Worm (Caenorhabditis elegans) whole organism, L4 larva: ENCODE data around the gene idi-1.
A peak's percentile ranks its signal among the peaks of the same experiment; 100 is the strongest.

Experiments
- D1046.2 ChIP-seq: fragments of 200-800 bp; sonication (Bioruptor generic); IDR thresholded peaks from 2 replicates; pipeline ENCODE4 v1.3.6; 2022; ENCODE audit warnings: missing genetic modification characterization, missing compliant biosample characterization
- F10B5.3 ChIP-seq: sonication (generic microtip); optimal IDR thresholded peaks from 2 replicates; lab custom pipeline; 2016; ENCODE audit warnings: mild to moderate bottlenecking, missing genetic modification characterization, missing compliant biosample characterization
- F37D6.2 ChIP-seq: sonication (generic microtip); optimal IDR thresholded peaks from 2 replicates; lab custom pipeline; 2016; ENCODE audit warnings: mild to moderate bottlenecking, missing genetic modification characterization, missing compliant biosample characterization
- F44E2.7 ChIP-seq: fragments of 200-800 bp; sonication (Bioruptor generic); IDR thresholded peaks from 2 replicates; pipeline ENCODE4 v2.1.2; 2022; ENCODE audit warnings: missing genetic modification characterization, missing compliant biosample characterization
- R02D3.7 ChIP-seq: fragments of 150-350 bp; sonication (generic microtip); optimal IDR thresholded peaks from 3 replicates; lab custom pipeline; 2014; ENCODE audit warnings: missing biosample characterization, missing genetic modification characterization
- T26A8.4 ChIP-seq: fragments of 200-800 bp; sonication (Bioruptor generic); IDR thresholded peaks from 2 replicates; pipeline ENCODE4 v1.3.6; 2022; ENCODE audit warnings: missing genetic modification characterization, missing compliant biosample characterization
- Y48G9A.11 ChIP-seq: fragments of 200-800 bp; sonication (Bioruptor generic); IDR thresholded peaks from 2 replicates; pipeline ENCODE4 v1.3.6; 2022; ENCODE audit warnings: missing genetic modification reagents, missing genetic modification characterization, missing compliant biosample characterization
- Y5F2A.4 ChIP-seq: fragments of 200-800 bp; sonication (Bioruptor generic); optimal IDR thresholded peaks from 2 replicates; lab custom pipeline; 2018; ENCODE audit warnings: mild to moderate bottlenecking, missing genetic modification characterization, missing compliant biosample characterization
- aha-1 ChIP-seq: fragments of 150-350 bp; peaks from one replicate; lab custom pipeline; 2014; ENCODE audit warnings: missing biosample characterization, missing genetic modification characterization
- ama-1 ChIP-seq: fragments of 150-350 bp; optimal IDR thresholded peaks from 2 replicates; lab custom pipeline; 2014; ENCODE audit warnings: inconsistent platforms, mixed read lengths
- arid-1 ChIP-seq: fragments of 200-800 bp; sonication (Bioruptor generic); conservative IDR thresholded peaks from 2 replicates; pipeline ENCODE4 v1.3.6; 2022; ENCODE audit warnings: missing genetic modification reagents, missing genetic modification characterization, missing compliant biosample characterization
- attf-4 ChIP-seq: sonication (generic microtip); optimal IDR thresholded peaks from 3 replicates; lab custom pipeline; 2017; ENCODE audit warnings: missing biosample characterization, missing genetic modification characterization
- ceh-20 ChIP-seq: fragments of 200-800 bp; sonication (Bioruptor generic); IDR thresholded peaks from 2 replicates; pipeline ENCODE4 v1.3.6; 2022; ENCODE audit warnings: missing genetic modification reagents, missing genetic modification characterization, missing compliant biosample characterization
- ceh-32 ChIP-seq: sonication (generic microtip); optimal IDR thresholded peaks from 2 replicates; lab custom pipeline; 2016; ENCODE audit warnings: mild to moderate bottlenecking, missing genetic modification characterization, missing compliant biosample characterization; ENCODE audit not compliant: poor library complexity
- ceh-44 ChIP-seq: fragments of 200-800 bp; sonication (Bioruptor generic); IDR thresholded peaks from 2 replicates; pipeline ENCODE4 v1.3.6; 2022; ENCODE audit warnings: missing genetic modification reagents, missing genetic modification characterization, missing compliant biosample characterization
- daf-16 ChIP-seq, 3 experiments: sonication (generic microtip); optimal IDR thresholded peaks; 2 replicates each; lab custom pipeline; 2016 to 2017; ENCODE audit warnings: missing genetic modification characterization in 3 of 3, missing genetic modification reagents in 3 of 3, mild to moderate bottlenecking in 2 of 3, missing compliant biosample characterization in 2 of 3, missing biosample characterization in 1 of 3, moderate library complexity in 1 of 3
- daf-19 ChIP-seq: fragments of 200-800 bp; sonication (Bioruptor generic); conservative IDR thresholded peaks from 2 replicates; pipeline ENCODE4 v1.3.6; 2022; ENCODE audit warnings: missing genetic modification characterization, missing compliant biosample characterization
- dve-1 ChIP-seq: sonication (generic microtip); optimal IDR thresholded peaks from 2 replicates; lab custom pipeline; 2017; ENCODE audit warnings: antibody characterized with exemption, mild to moderate bottlenecking, missing genetic modification characterization, missing compliant biosample characterization; ENCODE audit not compliant: insufficient read depth
- egl-27 ChIP-seq: sonication (generic microtip); optimal IDR thresholded peaks from 3 replicates; lab custom pipeline; 2017; ENCODE audit warnings: missing biosample characterization, missing genetic modification reagents, missing genetic modification characterization
- egl-43 ChIP-seq: fragments of 200-800 bp; sonication (Bioruptor generic); IDR thresholded peaks from 2 replicates; pipeline ENCODE4 v1.3.6; 2022; ENCODE audit warnings: missing genetic modification reagents, missing genetic modification characterization, missing compliant biosample characterization
- gei-8 ChIP-seq: fragments of 200-800 bp; sonication (Bioruptor generic); optimal IDR thresholded peaks from 2 replicates; lab custom pipeline; 2018; ENCODE audit warnings: mild to moderate bottlenecking, missing genetic modification characterization, missing compliant biosample characterization
- hlh-11 ChIP-seq: fragments of 200-800 bp; sonication (Bioruptor generic); optimal IDR thresholded peaks from 2 replicates; lab custom pipeline; 2018; ENCODE audit warnings: mild to moderate bottlenecking, missing genetic modification characterization, missing compliant biosample characterization
- lim-7 ChIP-seq: fragments of 200-800 bp; sonication (Bioruptor generic); IDR thresholded peaks from 2 replicates; pipeline ENCODE4 v1.3.6; 2022; ENCODE audit warnings: missing genetic modification characterization, missing compliant biosample characterization
- lin-1 ChIP-seq: fragments of 200-800 bp; sonication (Bioruptor generic); IDR thresholded peaks from 2 replicates; pipeline ENCODE4 v1.3.6; 2022; ENCODE audit warnings: missing genetic modification reagents, missing genetic modification characterization, missing compliant biosample characterization
- lin-13 ChIP-seq: fragments of 150-350 bp; optimal IDR thresholded peaks from 2 replicates; lab custom pipeline; 2014; ENCODE audit warnings: missing biosample characterization, missing genetic modification reagents, missing genetic modification characterization
- lin-29 ChIP-seq: fragments of 200-800 bp; sonication (Bioruptor generic); IDR thresholded peaks from 2 replicates; pipeline ENCODE4 v1.3.6; 2022; ENCODE audit warnings: missing genetic modification reagents, missing genetic modification characterization, missing compliant biosample characterization
- lin-38 ChIP-seq: fragments of 200-800 bp; sonication (Bioruptor generic); IDR thresholded peaks from 2 replicates; pipeline ENCODE4 v1.3.6; 2022; ENCODE audit warnings: missing genetic modification reagents, missing genetic modification characterization, missing compliant biosample characterization
- lin-39 ChIP-seq: fragments of 150-350 bp; optimal IDR thresholded peaks from 2 replicates; lab custom pipeline; 2014; ENCODE audit warnings: missing biosample characterization, missing genetic modification reagents, missing genetic modification characterization
- madf-5 ChIP-seq, 2 experiments: fragments of 200-800 bp; sonication (Bioruptor generic); IDR thresholded peaks; 2 replicates each; pipeline ENCODE4 v1.3.6; 2022; ENCODE audit warnings: missing compliant biosample characterization in 2 of 2, missing genetic modification characterization in 2 of 2
- mes-2 ChIP-seq: sonication (generic microtip); optimal IDR thresholded peaks from 2 replicates; lab custom pipeline; 2016; ENCODE audit warnings: missing genotype, mild to moderate bottlenecking, missing genetic modification characterization, missing compliant biosample characterization; ENCODE audit not compliant: poor library complexity, severe bottlenecking
- nhr-10 ChIP-seq: fragments of 150-350 bp; optimal IDR thresholded peaks from 2 replicates; lab custom pipeline; 2014; ENCODE audit warnings: missing biosample characterization, missing genetic modification characterization
- nhr-111 ChIP-seq: fragments of 200-800 bp; sonication (Bioruptor generic); optimal IDR thresholded peaks from 2 replicates; lab custom pipeline; 2018; ENCODE audit warnings: mild to moderate bottlenecking, missing genetic modification characterization, missing compliant biosample characterization
- nhr-42 ChIP-seq: fragments of 200-800 bp; sonication (Bioruptor generic); IDR thresholded peaks from 2 replicates; pipeline ENCODE4 v1.3.6; 2022; ENCODE audit warnings: missing genetic modification characterization, missing compliant biosample characterization
- nhr-48 ChIP-seq: sonication (generic microtip); optimal IDR thresholded peaks from 2 replicates; lab custom pipeline; 2016; ENCODE audit warnings: mild to moderate bottlenecking, missing genetic modification characterization, missing compliant biosample characterization
- pqm-1 ChIP-seq: sonication (generic microtip); optimal IDR thresholded peaks from 2 replicates; lab custom pipeline; 2017; ENCODE audit warnings: missing biosample characterization, missing genetic modification characterization
- rbr-2 ChIP-seq: sonication (generic microtip); optimal IDR thresholded peaks from 2 replicates; lab custom pipeline; 2016; ENCODE audit warnings: missing genotype, missing genetic modification characterization, missing compliant biosample characterization
- sdz-12 ChIP-seq: fragments of 200-800 bp; sonication (Bioruptor generic); optimal IDR thresholded peaks from 2 replicates; lab custom pipeline; 2018; ENCODE audit warnings: mild to moderate bottlenecking, missing genetic modification characterization, missing compliant biosample characterization
- set-16 ChIP-seq: fragments of 200-800 bp; sonication (Bioruptor generic); IDR thresholded peaks from 2 replicates; pipeline ENCODE4 v1.3.6; 2022; ENCODE audit warnings: missing genetic modification reagents, missing genetic modification characterization, missing compliant biosample characterization
- skn-1 ChIP-seq: fragments of 150-350 bp; optimal IDR thresholded peaks from 2 replicates; lab custom pipeline; 2014; ENCODE audit warnings: missing biosample characterization, missing genetic modification characterization
- snpc-1.2 ChIP-seq: fragments of 200-800 bp; sonication (Bioruptor generic); IDR thresholded peaks from 2 replicates; pipeline ENCODE4 v1.3.6; 2022; ENCODE audit warnings: missing genetic modification reagents, missing genetic modification characterization, missing compliant biosample characterization
- spr-3 ChIP-seq: fragments of 200-800 bp; sonication (Bioruptor generic); optimal IDR thresholded peaks from 2 replicates; lab custom pipeline; 2018; ENCODE audit warnings: mild to moderate bottlenecking, missing genetic modification characterization, missing compliant biosample characterization
- unc-39 ChIP-seq: sonication (generic microtip); optimal IDR thresholded peaks from 2 replicates; lab custom pipeline; 2017; ENCODE audit warnings: missing biosample characterization, missing genetic modification characterization
- unc-62 ChIP-seq, 3 experiments: fragments of 150-350 bp in 1 of 3; sonication (generic microtip); optimal IDR thresholded peaks in 2 of 3; peaks in 1 of 3; 1 replicate in 1 of 3; 2 replicates in 2 of 3; lab custom pipeline; 2014 to 2017; ENCODE audit warnings: missing biosample characterization in 3 of 3, missing genetic modification characterization in 3 of 3, missing genetic modification reagents in 3 of 3, missing genotype in 1 of 3
- vab-7 ChIP-seq: fragments of 200-800 bp; sonication (Bioruptor generic); IDR thresholded peaks from 2 replicates; pipeline ENCODE4 v1.3.6; 2022; ENCODE audit warnings: missing genetic modification reagents, missing genetic modification characterization, missing compliant biosample characterization
- zag-1 ChIP-seq: fragments of 150-350 bp; optimal IDR thresholded peaks from 2 replicates; lab custom pipeline; 2014; ENCODE audit warnings: missing biosample characterization, missing genetic modification characterization
- zfp-2 ChIP-seq: sonication (generic microtip); optimal IDR thresholded peaks from 2 replicates; lab custom pipeline; 2016; ENCODE audit warnings: mild to moderate bottlenecking, missing genetic modification characterization, missing compliant biosample characterization
- zfp-3 ChIP-seq: fragments of 200-800 bp; sonication (Bioruptor generic); conservative IDR thresholded peaks from 2 replicates; pipeline ENCODE4 v1.3.6; 2022; ENCODE audit warnings: missing genetic modification reagents, missing genetic modification characterization, missing compliant biosample characterization
- zip-11 ChIP-seq: fragments of 200-800 bp; sonication (Bioruptor generic); IDR thresholded peaks from 2 replicates; pipeline ENCODE4 v1.3.6; 2022; ENCODE audit warnings: missing genetic modification characterization, missing compliant biosample characterization
- ztf-7 ChIP-seq: fragments of 150-350 bp; optimal IDR thresholded peaks from 2 replicates; lab custom pipeline; 2014; ENCODE audit warnings: missing biosample characterization, missing genetic modification characterization

idi-1 gene

ce11 chrIII:8130177-8130902, 38.8 kb downstream of the idi-1 start, which contains the start of the genes rpl-21 and C14B9.10 (continued):
- no peak for TF ChIP-seq ceh-44 (GFP tag; lab: Robert Waterston, UW)
- peak; percentile 61; the same call in 1 of the 2 replicates for TF ChIP-seq Y48G9A.11 (GFP tag; lab: Robert Waterston, UW)
- TF ChIP-seq zfp-3 (GFP tag; lab: Robert Waterston, UW), result no peak
- peak; percentile 70 for TF ChIP-seq hlh-11 (tag; lab: Kevin White, UChicago)
- peak; percentile 46 for TF ChIP-seq lin-13
- TF ChIP-seq F37D6.2 (tag; lab: Kevin White, UChicago), result no peak
- no peak for TF ChIP-seq daf-19 (GFP tag; lab: Robert Waterston, UW)
- peak in 1 of 2 experiments; percentile 1 for TF ChIP-seq unc-62 (GFP tag; optimal IDR thresholded peaks at IDR 0.05 in 1 of 2; lab: Kevin White, UChicago)
- no peak for TF ChIP-seq unc-62 (tag; optimal IDR thresholded peaks at IDR 0.05; lab: Kevin White, UChicago)
- TF ChIP-seq zfp-2 (tag; lab: Kevin White, UChicago), result peak; percentile 18
- peak; percentile 36 for TF ChIP-seq nhr-48 (tag; lab: Kevin White, UChicago)
- TF ChIP-seq Y5F2A.4 (GFP tag; lab: Kevin White, UChicago), result no peak
- no peak for TF ChIP-seq pqm-1 (tag; lab: Kevin White, UChicago)
- no peak for TF ChIP-seq gei-8 (GFP tag; lab: Kevin White, UChicago)
- no peak for TF ChIP-seq nhr-111 (GFP tag; lab: Kevin White, UChicago)
- TF ChIP-seq D1046.2 (GFP tag; lab: Robert Waterston, UW), result peak; percentile 99
- no peak for TF ChIP-seq set-16 (GFP tag; lab: Robert Waterston, UW)
- peak; percentile 75 for TF ChIP-seq lin-38 (GFP tag; lab: Robert Waterston, UW)
- peak; percentile 91 for TF ChIP-seq mes-2 (tag; lab: Kevin White, UChicago)
- no peak for TF ChIP-seq zip-11 (GFP tag; lab: Robert Waterston, UW)
- peak; percentile 24 for TF ChIP-seq ztf-7
- TF ChIP-seq F44E2.7 (GFP tag; lab: Robert Waterston, UW), result no peak
- TF ChIP-seq ceh-32 (tag; lab: Kevin White, UChicago), result no peak
- TF ChIP-seq zag-1 (tag; lab: Kevin White, UChicago), result peak; percentile 3
- TF ChIP-seq attf-4 (tag; lab: Kevin White, UChicago), result no peak
- no peak for TF ChIP-seq egl-43
- no peak for TF ChIP-seq nhr-10 (tag; lab: Kevin White, UChicago)
- no peak for TF ChIP-seq unc-39 (tag; lab: Kevin White, UChicago)
- no peak for TF ChIP-seq lin-39 (tag; lab: Kevin White, UChicago)
- TF ChIP-seq rbr-2 (tag; lab: Kevin White, UChicago), result peak; percentile 72
- TF ChIP-seq lim-7 (GFP tag; lab: Robert Waterston, UW), result 0 out of 2 replicates have a peak, but pooled peaks have one; percentile 30
- no peak for TF ChIP-seq F10B5.3 (tag; lab: Kevin White, UChicago)
- TF ChIP-seq nhr-42 (GFP tag; lab: Robert Waterston, UW), result no peak
- TF ChIP-seq ama-1 (lab: Kevin White, UChicago), result peak; percentile 59
- no peak for TF ChIP-seq skn-1 (tag; lab: Kevin White, UChicago)
- TF ChIP-seq T26A8.4 (GFP tag; lab: Robert Waterston, UW), result peak; percentile 62; the same call in 1 of the 2 replicates
- no peak for TF ChIP-seq sdz-12 (GFP tag; lab: Kevin White, UChicago)
- no peak for TF ChIP-seq spr-3 (GFP tag; lab: Kevin White, UChicago)
- peak; percentile 57; the same call in 1 of the 2 replicates for TF ChIP-seq snpc-1.2 (GFP tag; lab: Robert Waterston, UW)
- TF ChIP-seq aha-1, result peak; percentile 96
- TF ChIP-seq R02D3.7 (tag; lab: Kevin White, UChicago), result no peak
- TF ChIP-seq daf-16 (GFP tag; optimal IDR thresholded peaks at IDR 0.05; lab: Kevin White, UChicago), result no peak
- TF ChIP-seq daf-16 (tag; optimal IDR thresholded peaks at IDR 0.05; lab: Kevin White, UChicago), result peak; percentile 44
- TF ChIP-seq vab-7 (GFP tag; lab: Robert Waterston, UW), result no peak
- no peak for TF ChIP-seq lin-29
- no peak for TF ChIP-seq egl-27 (tag; lab: Kevin White, UChicago)
- peak; percentile 87 for TF ChIP-seq arid-1 (GFP tag; lab: Robert Waterston, UW)
- 0 out of 2 replicates have a peak, but pooled peaks have one; percentile 27 for TF ChIP-seq lin-1
- TF ChIP-seq ceh-20 (GFP tag; lab: Robert Waterston, UW), result no peak
- TF ChIP-seq madf-5 (GFP tag; IDR thresholded peaks at IDR 0.05; lab: Robert Waterston, UW), result no peak
- TF ChIP-seq dve-1 (tag; lab: Kevin White, UChicago), result peak; percentile 78
